Fruit fly (Drosophila melanogaster): ENCODE results near the gene Eip74EF.

The Eip74EF gene

DNA sequence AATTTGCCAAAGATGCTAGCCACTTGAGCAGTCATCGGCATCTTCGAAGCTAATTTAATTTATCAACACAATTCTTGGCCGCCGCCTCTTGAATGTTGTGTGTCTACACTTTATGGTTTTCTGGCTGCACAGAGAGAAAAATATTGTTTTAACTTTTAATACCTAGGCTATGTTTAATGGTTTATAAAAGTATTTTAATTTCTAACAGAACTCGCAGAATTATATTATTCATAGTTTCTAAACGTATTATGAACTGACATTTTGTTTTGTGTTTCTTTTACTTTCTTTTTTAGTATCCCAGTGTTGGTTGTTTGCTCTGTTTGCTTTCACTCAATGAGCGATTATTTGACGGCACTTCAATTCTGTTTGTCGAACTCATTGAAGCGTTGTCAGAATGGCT, 86.9 kb downstream of the Eip74EF start (continued):
- TF ChIP-seq Antp (GFP tag; optimal IDR thresholded peaks at IDR 0.05) (no peak), CG31365 (tag; optimal IDR thresholded peaks at IDR 0.05) (no peak), tna (GFP tag; IDR thresholded peaks at IDR 0.05; ENCODE audit: partially characterized antibody) (no peak), CG8290 (GFP tag; optimal IDR thresholded peaks at IDR 0.05) (no peak), CG8290 (tag; optimal IDR thresholded peaks at IDR 0.05) (no peak), CG9727 (GFP tag; optimal IDR thresholded peaks at IDR 0.05) (peak; percentile 34), Lim3 (GFP tag; IDR thresholded peaks at IDR 0.05) (no peak), Meics (GFP tag; optimal IDR thresholded peaks at IDR 0.05) (peak; percentile 10), CG10654 (GFP tag; optimal IDR thresholded peaks at IDR 0.05) (no peak), Camta (GFP tag; optimal IDR thresholded peaks at IDR 0.05) (peak; percentile 11), CG15011 (GFP tag; optimal IDR thresholded peaks at IDR 0.05) (peak; percentile 11), Hmx (GFP tag; optimal IDR thresholded peaks at IDR 0.05) (no peak), p53 (GFP tag; optimal IDR thresholded peaks at IDR 0.05) (no peak), CG1832 (GFP tag; optimal IDR thresholded peaks at IDR 0.05) (no peak), dmrt11E (tag; optimal IDR thresholded peaks at IDR 0.05) (peak; percentile 47), onecut (GFP tag; IDR thresholded peaks at IDR 0.05) (0 out of 2 replicates have a peak, but pooled peaks have one; percentile 10), CG6765 (GFP tag; optimal IDR thresholded peaks at IDR 0.05) (no peak), CG15601 (tag; optimal IDR thresholded peaks at IDR 0.05) (peak; percentile 49), CG17385 (GFP tag; optimal IDR thresholded peaks at IDR 0.05) (peak; percentile 26), CG17361 (GFP tag; IDR thresholded peaks at IDR 0.05) (peak; percentile 51; the same call in 2 of the 3 replicates), slou (GFP tag; optimal IDR thresholded peaks at IDR 0.05) (no peak), Xbp1 (GFP tag; optimal IDR thresholded peaks at IDR 0.05) (peak; percentile 20), CG1233 (GFP tag; optimal IDR thresholded peaks at IDR 0.05) (peak; percentile 0), CG1647 (GFP tag; optimal IDR thresholded peaks at IDR 0.05) (no peak), Sox100B (GFP tag; optimal IDR thresholded peaks at IDR 0.05) (peak; percentile 28), CG3726 (GFP tag; IDR thresholded peaks at IDR 0.05) (no peak), CG17328 (GFP tag; IDR thresholded peaks at IDR 0.05) (peak; percentile 35; the same call in 1 of the 2 replicates), row (GFP tag; IDR thresholded peaks at IDR 0.05) (peak; percentile 58), gsb-n (tag; optimal IDR thresholded peaks at IDR 0.05) (peak; percentile 55), Dad (GFP tag; optimal IDR thresholded peaks at IDR 0.05) (no peak), CG8944 (GFP tag; optimal IDR thresholded peaks at IDR 0.05) (no peak), CG5953 (GFP tag; IDR thresholded peaks at IDR 0.05) (no peak), CG15073 (GFP tag; optimal IDR thresholded peaks at IDR 0.05) (peak; percentile 4), CG32772 (GFP tag; IDR thresholded peaks at IDR 0.05) (no peak), so (GFP tag; IDR thresholded peaks at IDR 0.05) (no peak), bcd (GFP tag; optimal IDR thresholded peaks at IDR 0.05) (peak; percentile 24), wek (GFP tag; optimal IDR thresholded peaks at IDR 0.05) (no peak), Oli (tag; optimal IDR thresholded peaks at IDR 0.05) (peak; percentile 54), CG3847 (GFP tag; IDR thresholded peaks at IDR 0.05) (0 out of 2 replicates have a peak, but pooled peaks have one; percentile 22), CG18262 (tag; optimal IDR thresholded peaks at IDR 0.05) (peak; percentile 60), CG13624 (GFP tag; optimal IDR thresholded peaks at IDR 0.05) (no peak), CG9932 (GFP tag; IDR thresholded peaks at IDR 0.05) (no peak; the same call in 1 of the 2 replicates), fd96Cb (tag; optimal IDR thresholded peaks at IDR 0.05) (peak; percentile 19), CG12391 (tag; optimal IDR thresholded peaks at IDR 0.05) (peak; percentile 60), pan (optimal IDR thresholded peaks at IDR 0.05) (no peak), pan (GFP tag; optimal IDR thresholded peaks at IDR 0.05 in 1 of 2, IDR thresholded peaks at IDR 0.05 in 1 of 2) (peak in 1 of 2 experiments; percentile 67), TFAM (GFP tag; optimal IDR thresholded peaks at IDR 0.05) (no peak), lilli (GFP tag; optimal IDR thresholded peaks at IDR 0.05) (peak; percentile 52), Xrp1 (GFP tag; IDR thresholded peaks at IDR 0.05) (peak; percentile 56; the same call in 1 of the 2 replicates), Trl (optimal IDR thresholded peaks at IDR 0.05) (no peak), Trl (GFP tag; optimal IDR thresholded peaks at IDR 0.05) (peak; percentile 7), Abd-B (GFP tag; optimal IDR thresholded peaks at IDR 0.05) (no peak), NK7.1 (GFP tag; optimal IDR thresholded peaks at IDR 0.05) (no peak)
